Worm (Caenorhabditis elegans) whole organism, early embryonic: ENCODE measurements around the gene srh-270.

ENCODE experiments used
- B0310.2 ChIP-seq: sonication (generic microtip); optimal IDR thresholded peaks from 2 replicates; lab custom pipeline; 2016; ENCODE audit warnings: mild to moderate bottlenecking, missing genetic modification characterization, missing compliant biosample characterization
- F13C5.2 ChIP-seq: sonication (generic microtip); optimal IDR thresholded peaks from 2 replicates; lab custom pipeline; 2017; ENCODE audit warnings: mild to moderate bottlenecking, missing genetic modification characterization, inconsistent platforms, missing compliant biosample characterization
- aly-1 ChIP-seq: sonication (generic microtip); optimal IDR thresholded peaks from 2 replicates; lab custom pipeline; 2016; ENCODE audit warnings: missing genetic modification characterization, missing compliant biosample characterization
- ama-1 ChIP-seq: fragments of 150-350 bp; optimal IDR thresholded peaks from 2 replicates; lab custom pipeline; 2014
- ceh-13 ChIP-seq: fragments of 200-800 bp; sonication (Bioruptor generic); optimal IDR thresholded peaks from 2 replicates; lab custom pipeline; 2018; ENCODE audit warnings: mild to moderate bottlenecking, missing genetic modification characterization, missing compliant biosample characterization
- ceh-36 ChIP-seq: sonication (generic microtip); optimal IDR thresholded peaks from 2 replicates; lab custom pipeline; 2016; ENCODE audit warnings: missing genetic modification characterization, inconsistent platforms, missing compliant biosample characterization
- ets-7 ChIP-seq: sonication (generic microtip); optimal IDR thresholded peaks from 2 replicates; lab custom pipeline; 2016; ENCODE audit warnings: missing genotype, missing genetic modification characterization, missing compliant biosample characterization
- flt-1 ChIP-seq: fragments of 200-800 bp; sonication (Bioruptor generic); IDR thresholded peaks from 2 replicates; pipeline ENCODE4 v1.3.6; 2022; ENCODE audit warnings: missing genetic modification characterization, missing compliant biosample characterization
- hmbx-1 ChIP-seq: sonication (generic microtip); optimal IDR thresholded peaks from 2 replicates; lab custom pipeline; 2016; ENCODE audit warnings: mild to moderate bottlenecking, missing genetic modification characterization, missing compliant biosample characterization
- hmg-4 ChIP-seq: fragments of 200-800 bp; sonication (Bioruptor generic); optimal IDR thresholded peaks from 2 replicates; lab custom pipeline; 2018; ENCODE audit warnings: mild to moderate bottlenecking, missing genetic modification characterization, missing compliant biosample characterization
- hnd-1 ChIP-seq: sonication (generic microtip); optimal IDR thresholded peaks from 2 replicates; lab custom pipeline; 2016; ENCODE audit warnings: missing genetic modification characterization, missing compliant biosample characterization
- pes-1 ChIP-seq: fragments of 200-800 bp; sonication (Bioruptor generic); IDR thresholded peaks from 2 replicates; pipeline ENCODE4 v1.3.6; 2022; ENCODE audit warnings: missing genetic modification reagents, missing genetic modification characterization, missing compliant biosample characterization
- scrt-1 ChIP-seq: fragments of 200-800 bp; sonication (Bioruptor generic); IDR thresholded peaks from 2 replicates; pipeline ENCODE4 v1.3.6; 2022; ENCODE audit warnings: missing genetic modification characterization, missing compliant biosample characterization
- sea-1 ChIP-seq: fragments of 200-800 bp; sonication (Bioruptor generic); conservative IDR thresholded peaks from 2 replicates; pipeline ENCODE4 v1.3.6; 2022; ENCODE audit warnings: missing genetic modification characterization, missing compliant biosample characterization
- tbx-11 ChIP-seq: fragments of 200-800 bp; sonication (Bioruptor generic); IDR thresholded peaks from 2 replicates; pipeline ENCODE4 v1.3.6; 2022; ENCODE audit warnings: missing genetic modification characterization, missing compliant biosample characterization
- tbx-37 ChIP-seq: fragments of 200-800 bp; sonication (Bioruptor generic); conservative IDR thresholded peaks from 2 replicates; pipeline ENCODE4 v1.3.6; 2022; ENCODE audit warnings: missing genetic modification reagents, missing genetic modification characterization, missing compliant biosample characterization
- tra-4 ChIP-seq: sonication (generic microtip); optimal IDR thresholded peaks from 2 replicates; lab custom pipeline; 2017; ENCODE audit warnings: missing genetic modification characterization, missing compliant biosample characterization

Gene srh-270

DNA sequence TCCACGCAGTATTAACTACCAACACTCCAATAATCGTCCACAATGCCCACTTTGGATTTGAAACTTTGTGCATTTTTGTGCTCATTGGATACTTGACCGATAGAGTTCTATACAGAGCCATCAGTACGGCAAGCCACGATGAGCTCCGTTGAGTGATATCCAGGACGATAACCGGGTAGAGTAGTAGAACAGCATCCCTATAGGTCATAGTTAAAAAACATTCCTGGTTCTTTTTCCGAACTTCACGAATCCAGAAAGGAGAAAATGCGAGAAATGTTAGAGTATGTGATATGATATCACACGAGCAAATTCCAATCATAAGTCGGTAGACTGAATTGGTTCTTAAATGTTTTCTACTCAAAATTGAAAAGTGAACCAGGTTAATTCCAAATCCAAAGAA, 26.9 kb upstream of the srh-270 start:
- TF ChIP-seq F13C5.2 (tag; lab: Kevin White, UChicago) (no peak), ceh-36 (tag; lab: Kevin White, UChicago) (no peak), tbx-37 (GFP tag; lab: Robert Waterston, UW) (no peak), sea-1 (no peak), tbx-11 (GFP tag; lab: Robert Waterston, UW) (no peak), hmbx-1 (tag; lab: Kevin White, UChicago) (no peak), ama-1 (lab: Kevin White, UChicago) (no peak), tra-4 (tag; lab: Kevin White, UChicago) (no peak), hnd-1 (tag; lab: Kevin White, UChicago) (no peak), scrt-1 (GFP tag; lab: Robert Waterston, UW) (no peak), B0310.2 (no peak), flt-1 (GFP tag; lab: Robert Waterston, UW) (no peak), pes-1 (GFP tag; lab: Robert Waterston, UW) (no peak), hmg-4 (GFP tag; lab: Kevin White, UChicago) (no peak)

DNA sequence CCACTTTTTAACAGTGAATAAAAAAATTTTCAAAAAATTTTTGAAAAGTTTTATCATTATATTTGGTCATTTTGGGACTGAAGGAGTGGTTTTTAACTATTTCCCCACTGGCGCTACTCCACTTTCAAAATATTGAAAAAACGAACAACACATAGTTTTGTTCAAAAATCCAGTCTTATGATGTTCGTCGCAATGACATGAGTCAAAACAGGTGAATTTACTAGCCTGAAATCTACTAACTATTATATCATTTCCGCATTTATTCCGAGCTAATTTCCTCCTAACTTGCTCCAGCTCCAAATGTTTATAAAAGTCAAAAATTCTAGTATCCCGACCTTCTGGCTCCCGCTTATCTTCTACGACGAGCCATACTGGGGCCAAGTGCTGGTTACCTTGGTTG, 23.0 kb upstream of the srh-270 start, which contains the start of gene sre-24:
Gene sre-24, plus strand, starts transcription at position 301 of the 400 bp plus-strand sequence.
- TF ChIP-seq tbx-37 (GFP tag; lab: Robert Waterston, UW) (no peak), hmbx-1 (tag; lab: Kevin White, UChicago) (no peak), F13C5.2 (tag; lab: Kevin White, UChicago) (no peak), sea-1 (no peak), ets-7 (tag; lab: Kevin White, UChicago) (no peak), ceh-13 (GFP tag; lab: Kevin White, UChicago) (no peak), B0310.2 (no peak), hnd-1 (tag; lab: Kevin White, UChicago) (no peak), scrt-1 (GFP tag; lab: Robert Waterston, UW) (no peak), flt-1 (GFP tag; lab: Robert Waterston, UW) (no peak)

DNA sequence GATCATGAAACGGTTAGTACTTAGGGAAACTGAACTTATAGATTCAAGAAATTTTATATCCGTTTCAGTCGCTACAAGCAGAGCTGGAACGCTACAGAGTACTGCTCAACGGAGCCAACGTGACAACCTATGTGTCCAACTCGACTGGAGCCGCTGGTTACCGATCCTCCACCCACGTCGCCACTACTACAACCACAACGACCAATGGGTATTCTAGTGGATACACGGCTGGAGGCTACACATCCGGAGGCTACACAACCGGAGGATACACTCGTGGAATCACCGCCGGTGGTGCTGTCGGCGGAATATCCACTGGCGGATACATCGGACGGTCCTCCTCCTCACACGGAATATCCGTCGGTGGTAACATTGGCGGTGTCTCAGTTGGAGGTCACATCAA, 21.7 kb upstream of the srh-270 start:
- no peak for TF ChIP-seq ceh-13 (GFP tag; lab: Kevin White, UChicago)

DNA sequence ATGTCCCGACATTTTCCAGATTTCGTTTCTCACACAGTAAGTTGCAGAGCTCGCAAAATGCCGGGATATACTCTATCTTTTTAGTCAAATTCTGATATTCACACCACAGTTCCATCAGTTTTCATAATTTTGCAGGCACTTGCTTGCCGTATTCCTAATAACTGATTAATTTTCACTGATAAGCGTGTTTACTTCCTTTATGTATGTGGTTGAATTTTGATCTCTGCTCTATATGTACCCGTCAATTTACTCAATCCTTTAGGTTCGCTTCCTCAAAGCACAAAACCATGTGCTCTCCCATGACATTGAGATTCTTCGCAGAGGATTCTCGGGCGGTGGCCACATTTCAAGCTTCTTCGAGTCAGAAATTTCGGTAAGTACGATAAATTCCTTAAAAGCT, 20.2 kb upstream of the srh-270 start:
- TF ChIP-seq F13C5.2 (tag; lab: Kevin White, UChicago): no peak
- TF ChIP-seq hmg-4 (GFP tag; lab: Kevin White, UChicago): no peak
- TF ChIP-seq ceh-36 (tag; lab: Kevin White, UChicago): no peak
- TF ChIP-seq ama-1 (lab: Kevin White, UChicago): no peak
- no peak for TF ChIP-seq B0310.2
- TF ChIP-seq flt-1 (GFP tag; lab: Robert Waterston, UW): no peak
- TF ChIP-seq sea-1: no peak

DNA sequence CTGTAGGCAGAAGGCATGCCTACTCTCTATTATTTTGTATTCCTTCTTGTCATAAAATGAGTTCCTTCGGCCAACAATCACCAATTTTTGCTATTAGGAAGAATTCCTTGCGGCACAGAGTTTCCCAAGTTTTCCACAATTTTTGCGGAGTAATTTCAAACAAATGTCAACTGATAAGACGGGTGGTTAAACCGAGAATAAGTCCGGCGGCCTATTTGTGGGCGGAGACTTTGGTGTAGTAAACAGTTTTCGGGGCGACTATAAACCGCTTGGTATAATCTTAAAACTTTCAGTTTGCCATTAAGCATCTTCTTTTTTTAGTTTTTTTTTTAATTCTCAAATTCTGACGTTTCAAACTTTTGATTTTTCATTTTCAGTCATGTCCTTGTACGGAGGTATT, 19.6 kb upstream of the srh-270 start, which contains the start of gene ifc-1:
Gene ifc-1, plus strand, starts transcription at position 378 of the 400 bp plus-strand sequence.
- TF ChIP-seq pes-1 (GFP tag; lab: Robert Waterston, UW) (no peak), hmg-4 (GFP tag; lab: Kevin White, UChicago) (no peak), hmbx-1 (tag; lab: Kevin White, UChicago) (no peak), tra-4 (tag; lab: Kevin White, UChicago) (no peak), scrt-1 (GFP tag; lab: Robert Waterston, UW) (no peak), ceh-36 (tag; lab: Kevin White, UChicago) (no peak), aly-1 (tag; lab: Kevin White, UChicago) (no peak), B0310.2 (no peak), F13C5.2 (tag; lab: Kevin White, UChicago) (no peak), sea-1 (no peak), hnd-1 (tag; lab: Kevin White, UChicago) (no peak)

DNA sequence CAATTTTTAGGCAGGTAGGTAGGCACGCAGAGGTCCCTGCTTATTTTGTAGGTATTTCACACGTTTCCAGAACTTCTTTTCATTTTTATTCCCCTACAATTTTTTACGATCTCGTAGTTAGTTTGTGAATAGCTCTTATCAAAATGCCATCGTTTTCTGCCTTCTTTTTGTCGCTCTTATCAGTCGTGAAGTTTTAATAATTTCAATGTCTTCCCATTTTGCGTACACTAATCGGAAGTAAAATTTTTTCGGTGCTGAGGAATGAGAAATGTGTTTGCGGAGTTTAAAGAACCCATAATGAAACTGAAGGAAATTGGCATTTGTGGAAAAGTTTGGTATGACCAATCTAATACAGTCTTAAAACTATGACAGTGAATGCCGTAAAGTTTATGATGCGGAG, 19.0 kb upstream of the srh-270 start:
- TF ChIP-seq ceh-13 (GFP tag; lab: Kevin White, UChicago) (no peak), tbx-37 (GFP tag; lab: Robert Waterston, UW) (no peak), ama-1 (lab: Kevin White, UChicago) (no peak), pes-1 (GFP tag; lab: Robert Waterston, UW) (no peak), hmbx-1 (tag; lab: Kevin White, UChicago) (no peak), flt-1 (GFP tag; lab: Robert Waterston, UW) (no peak), aly-1 (tag; lab: Kevin White, UChicago) (no peak), sea-1 (no peak), hmg-4 (GFP tag; lab: Kevin White, UChicago) (no peak), tra-4 (tag; lab: Kevin White, UChicago) (no peak), ets-7 (tag; lab: Kevin White, UChicago) (no peak), ceh-36 (tag; lab: Kevin White, UChicago) (no peak), hnd-1 (tag; lab: Kevin White, UChicago) (no peak)

DNA sequence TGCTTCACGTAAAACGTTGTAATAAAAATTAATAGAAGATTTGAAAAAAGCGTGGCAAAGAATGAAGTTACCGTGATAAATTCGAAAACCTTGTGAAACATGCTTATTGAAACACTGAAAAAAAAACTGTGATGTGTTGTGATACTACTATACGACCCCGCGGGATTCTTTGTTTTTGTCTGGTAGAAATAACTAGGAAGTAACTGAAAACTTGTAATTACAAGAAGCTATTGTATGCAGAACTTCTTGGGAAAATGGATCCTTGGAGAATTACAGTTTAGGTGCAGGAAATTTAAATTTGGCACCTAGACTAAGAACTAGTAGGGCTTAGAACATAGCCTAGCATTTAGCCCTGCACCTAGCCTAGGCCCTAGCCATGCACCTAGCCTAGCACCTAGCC, 18.4 kb upstream of the srh-270 start, which contains the start of gene str-39:
Gene str-39, minus strand, starts transcription at position 101 of the 400 bp plus-strand sequence.
- TF ChIP-seq F13C5.2 (tag; lab: Kevin White, UChicago) (no peak), hmg-4 (GFP tag; lab: Kevin White, UChicago) (no peak), B0310.2 (no peak), ets-7 (tag; lab: Kevin White, UChicago) (no peak), scrt-1 (GFP tag; lab: Robert Waterston, UW) (no peak), ceh-13 (GFP tag; lab: Kevin White, UChicago) (no peak), sea-1 (no peak), tbx-37 (GFP tag; lab: Robert Waterston, UW) (no peak), hnd-1 (tag; lab: Kevin White, UChicago) (no peak), pes-1 (GFP tag; lab: Robert Waterston, UW) (no peak), ama-1 (lab: Kevin White, UChicago) (no peak), flt-1 (GFP tag; lab: Robert Waterston, UW) (no peak), ceh-36 (tag; lab: Kevin White, UChicago) (no peak)
